Worm (Caenorhabditis elegans) whole organism, midembryonic: ENCODE results near the gene gtf-2H1.

Experiments
- cog-1 ChIP-seq: sonication (generic microtip); optimal IDR thresholded peaks from 2 replicates; lab custom pipeline; 2016; ENCODE audit warnings: missing genetic modification characterization, missing compliant biosample characterization
- flt-1 ChIP-seq: fragments of 200-800 bp; sonication (Bioruptor generic); IDR thresholded peaks from 2 replicates; pipeline ENCODE4 v1.3.6; 2022; ENCODE audit warnings: missing genetic modification characterization, missing compliant biosample characterization
- klf-2 ChIP-seq: fragments of 200-800 bp; sonication (Bioruptor generic); conservative IDR thresholded peaks from 2 replicates; pipeline ENCODE4 v1.3.6; 2022; ENCODE audit warnings: missing genetic modification reagents, missing genetic modification characterization, missing compliant biosample characterization
- ref-1 ChIP-seq: fragments of 200-800 bp; sonication (Bioruptor generic); conservative IDR thresholded peaks from 2 replicates; pipeline ENCODE4 v1.3.6; 2022; ENCODE audit warnings: missing genetic modification reagents, missing genetic modification characterization, missing compliant biosample characterization
- tab-1 ChIP-seq: fragments of 200-800 bp; sonication (Bioruptor generic); IDR thresholded peaks from 2 replicates; pipeline ENCODE4 v1.3.6; 2022; ENCODE audit warnings: missing genetic modification characterization, missing compliant biosample characterization
- ztf-23 ChIP-seq: fragments of 200-800 bp; sonication (Bioruptor generic); IDR thresholded peaks from 2 replicates; pipeline ENCODE4 v1.3.6; 2022; ENCODE audit warnings: missing genetic modification reagents, missing genetic modification characterization, missing compliant biosample characterization
- ztf-29 ChIP-seq: fragments of 200-800 bp; sonication (Bioruptor generic); IDR thresholded peaks from 2 replicates; pipeline ENCODE4 v1.3.6; 2022; ENCODE audit warnings: missing genetic modification reagents, missing genetic modification characterization, missing compliant biosample characterization

DNA sequence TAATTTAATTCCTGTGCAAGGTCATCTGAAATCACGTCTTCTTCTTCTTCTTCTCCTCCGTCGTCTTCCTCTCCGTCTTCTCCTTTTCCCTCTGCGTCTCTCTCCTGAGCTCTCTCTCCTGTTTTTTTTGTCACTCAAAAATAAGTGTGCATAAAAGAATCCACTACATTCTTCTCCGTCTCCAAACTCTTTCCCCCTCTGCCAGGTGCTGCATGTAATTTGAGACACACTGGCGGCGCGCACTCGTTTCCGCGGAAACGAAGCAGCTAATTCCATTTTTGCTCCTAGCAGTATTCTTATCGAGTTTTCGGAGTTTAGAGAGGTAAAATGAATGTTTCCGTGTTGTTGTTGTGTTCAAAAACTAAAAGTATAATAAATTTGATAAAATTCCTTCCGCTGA is 45.5 kb downstream of the gtf-2H1 start:
- TF ChIP-seq ztf-29 (GFP tag; lab: Robert Waterston, UW) (no peak), tab-1 (GFP tag; lab: Robert Waterston, UW) (no peak), ref-1 (GFP tag; lab: Robert Waterston, UW) (no peak), cog-1 (tag; lab: Kevin White, UChicago) (no peak), ztf-23 (no peak), klf-2 (GFP tag; lab: Robert Waterston, UW) (no peak), flt-1 (GFP tag; lab: Robert Waterston, UW) (no peak)
